Fruit fly (Drosophila melanogaster): ENCODE results near the gene CG14384.
A peak's percentile ranks its signal among the peaks of the same experiment; 100 is the strongest.

Gene CG14384

dm6 chr3R:12960929-12961855, 6.3 kb downstream of the CG14384 start, which contains the start of gene Spc25 (continued):
- no peak for TF ChIP-seq Nf-YA (GFP tag; IDR thresholded peaks at IDR 0.05)
- peak; percentile 91 for TF ChIP-seq sens (GFP tag)
- TF ChIP-seq Oli (tag; optimal IDR thresholded peaks at IDR 0.05): no peak
- peak; percentile 97 for TF ChIP-seq CG13287 (GFP tag; IDR thresholded peaks at IDR 0.05; ENCODE audit: partially characterized antibody)
- TF ChIP-seq CG1792 (GFP tag; optimal IDR thresholded peaks at IDR 0.05): peak; percentile 41
- TF ChIP-seq CG7357 (GFP tag; IDR thresholded peaks at IDR 0.05): no peak
- peak; percentile 95 for TF ChIP-seq knrl (GFP tag; IDR thresholded peaks at IDR 0.05; ENCODE audit: partially characterized antibody)
- TF ChIP-seq CG4617 (GFP tag; optimal IDR thresholded peaks at IDR 0.05; ENCODE audit: borderline replicate concordance): peak; percentile 77
- TF ChIP-seq CG3995 (GFP tag; optimal IDR thresholded peaks at IDR 0.05): no peak
- TF ChIP-seq pros (GFP tag; optimal IDR thresholded peaks at IDR 0.05): no peak
- TF ChIP-seq oc (tag; optimal IDR thresholded peaks at IDR 0.05): no peak
- no peak for TF ChIP-seq chm (GFP tag; IDR thresholded peaks at IDR 0.05)
- peak; percentile 36 for TF ChIP-seq luna (GFP tag; optimal IDR thresholded peaks at IDR 0.05)
- TF ChIP-seq CG4282 (GFP tag; optimal IDR thresholded peaks at IDR 0.05): peak; percentile 23
- peak; percentile 73 for TF ChIP-seq Dad (GFP tag; optimal IDR thresholded peaks at IDR 0.05)
- peak; percentile 14; the same call in 1 of the 3 replicates for TF ChIP-seq tgo (GFP tag; IDR thresholded peaks at IDR 0.05)
- no peak for TF ChIP-seq CG4360 (GFP tag; IDR thresholded peaks at IDR 0.05)
- TF ChIP-seq CG11696 (GFP tag; IDR thresholded peaks at IDR 0.05): no peak
- TF ChIP-seq HLH4C (GFP tag; IDR thresholded peaks at IDR 0.05; ENCODE audit: partially characterized antibody): peak; percentile 88
- TF ChIP-seq Lpt (GFP tag; optimal IDR thresholded peaks at IDR 0.05): no peak
- peak; percentile 64 for TF ChIP-seq CG3847 (GFP tag; IDR thresholded peaks at IDR 0.05)
- peak in 1 of 2 experiments; percentile 71 for TF ChIP-seq Pdp1 (GFP tag; optimal IDR thresholded peaks at IDR 0.05)
- peak; percentile 83 for TF ChIP-seq lilli (GFP tag; optimal IDR thresholded peaks at IDR 0.05)
- TF ChIP-seq CG7987 (GFP tag; optimal IDR thresholded peaks at IDR 0.05): no peak
- TF ChIP-seq kah (GFP tag; optimal IDR thresholded peaks at IDR 0.05): no peak
- peak; percentile 60; the same call in 1 of the 3 replicates for TF ChIP-seq CG2199 (GFP tag; IDR thresholded peaks at IDR 0.05)
- TF ChIP-seq dpn (GFP tag; optimal IDR thresholded peaks at IDR 0.05): peak; percentile 67 to 68
- peak; percentile 18 for TF ChIP-seq CG13296 (GFP tag; optimal IDR thresholded peaks at IDR 0.05)
- peak; percentile 57; the same call in 1 of the 3 replicates for TF ChIP-seq Optix (GFP tag; IDR thresholded peaks at IDR 0.05)
- TF ChIP-seq H15 (GFP tag; IDR thresholded peaks at IDR 0.05): peak; percentile 63; the same call in 1 of the 3 replicates
- TF ChIP-seq CG14860 (GFP tag; IDR thresholded peaks at IDR 0.05; ENCODE audit: partially characterized antibody): peak; percentile 88
- TF ChIP-seq Gug (GFP tag; IDR thresholded peaks at IDR 0.05): peak; percentile 84
- TF ChIP-seq CG10274 (GFP tag; optimal IDR thresholded peaks at IDR 0.05): no peak
- TF ChIP-seq Rx (GFP tag; IDR thresholded peaks at IDR 0.05): no peak
- peak; percentile 93 for TF ChIP-seq unc-4 (GFP tag; IDR thresholded peaks at IDR 0.05; ENCODE audit: partially characterized antibody)
- no peak for TF ChIP-seq Hmr (GFP tag; optimal IDR thresholded peaks at IDR 0.05)
- TF ChIP-seq CG11456 (GFP tag; IDR thresholded peaks at IDR 0.05): peak; percentile 74
- TF ChIP-seq CG17829 (tag; optimal IDR thresholded peaks at IDR 0.05): peak; percentile 35
- peak; percentile 4 for TF ChIP-seq psq (GFP tag; optimal IDR thresholded peaks at IDR 0.05)
- peak; percentile 45 for TF ChIP-seq CG10267 (tag; optimal IDR thresholded peaks at IDR 0.05)
- TF ChIP-seq da (GFP tag; optimal IDR thresholded peaks at IDR 0.05): peak; percentile 24
- peak; percentile 95 for TF ChIP-seq CG16813 (GFP tag; IDR thresholded peaks at IDR 0.05; ENCODE audit: partially characterized antibody)
- TF ChIP-seq z (GFP tag; IDR thresholded peaks at IDR 0.05): no peak
- peak; percentile 20 for TF ChIP-seq BtbVII (GFP tag; optimal IDR thresholded peaks at IDR 0.05)
- TF ChIP-seq hb (GFP tag; IDR thresholded peaks at IDR 0.05; ENCODE audit: partially characterized antibody): peak; percentile 93
- TF ChIP-seq CG3838 (GFP tag; optimal IDR thresholded peaks at IDR 0.05): no peak
- no peak for TF ChIP-seq org-1 (GFP tag; optimal IDR thresholded peaks at IDR 0.05)
- TF ChIP-seq bab2 (GFP tag; optimal IDR thresholded peaks at IDR 0.05): peak; percentile 36
- no peak for TF ChIP-seq gce (GFP tag; IDR thresholded peaks at IDR 0.05)

Measured in whole organism, embryonic.